Worm (Caenorhabditis elegans) whole organism, late embryonic: ENCODE measurements around the gene F55B11.2.

Experiments
- C38D4.7 ChIP-seq: fragments of 200-800 bp; sonication (Bioruptor generic); optimal IDR thresholded peaks from 2 replicates; lab custom pipeline; 2018; ENCODE audit warnings: mild to moderate bottlenecking, missing genetic modification characterization, moderate library complexity, missing compliant biosample characterization
- F13H6.1 ChIP-seq: sonication (generic microtip); optimal IDR thresholded peaks from 2 replicates; lab custom pipeline; 2016; ENCODE audit warnings: missing genetic modification characterization, missing compliant biosample characterization
- K02D7.2 ChIP-seq: sonication (generic microtip); optimal IDR thresholded peaks from 2 replicates; lab custom pipeline; 2017; ENCODE audit warnings: mild to moderate bottlenecking, missing genetic modification characterization, missing compliant biosample characterization
- ama-1 ChIP-seq: fragments of 150-350 bp; optimal IDR thresholded peaks from 2 replicates; lab custom pipeline; 2014
- ceh-6 ChIP-seq: fragments of 200-800 bp; sonication (Bioruptor generic); optimal IDR thresholded peaks from 2 replicates; lab custom pipeline; 2018; ENCODE audit warnings: mild to moderate bottlenecking, missing genetic modification characterization, missing compliant biosample characterization
- dmd-4 ChIP-seq: sonication (generic microtip); optimal IDR thresholded peaks from 2 replicates; lab custom pipeline; 2016; ENCODE audit warnings: borderline replicate concordance, missing genetic modification characterization, missing compliant biosample characterization
- dve-1 ChIP-seq: sonication (generic microtip); optimal IDR thresholded peaks from 2 replicates; lab custom pipeline; 2017; ENCODE audit warnings: antibody characterized with exemption, mild to moderate bottlenecking, missing genetic modification characterization, missing compliant biosample characterization
- ets-4 ChIP-seq: sonication (generic microtip); optimal IDR thresholded peaks from 2 replicates; lab custom pipeline; 2016; ENCODE audit warnings: missing genetic modification characterization, missing compliant biosample characterization
- fkh-10 ChIP-seq: fragments of 150-350 bp; optimal IDR thresholded peaks from 2 replicates; lab custom pipeline; 2014; ENCODE audit warnings: missing biosample characterization, missing genetic modification reagents, missing genetic modification characterization
- odd-2 ChIP-seq: sonication (generic microtip); optimal IDR thresholded peaks from 2 replicates; lab custom pipeline; 2017; ENCODE audit warnings: antibody characterized with exemption, mild to moderate bottlenecking, missing genetic modification characterization, missing compliant biosample characterization
- pha-2 ChIP-seq: sonication (generic microtip); optimal IDR thresholded peaks from 2 replicates; lab custom pipeline; 2017; ENCODE audit warnings: mild to moderate bottlenecking, missing genetic modification characterization, missing compliant biosample characterization
- pha-4 ChIP-seq: fragments of 150-350 bp; optimal IDR thresholded peaks from 2 replicates; lab custom pipeline; 2018; ENCODE audit warnings: missing biosample characterization, missing genetic modification reagents, missing genetic modification characterization
- rnt-1 ChIP-seq: sonication (generic microtip); optimal IDR thresholded peaks from 2 replicates; lab custom pipeline; 2016; ENCODE audit warnings: missing genetic modification characterization, missing compliant biosample characterization
- ztf-16 ChIP-seq: sonication (generic microtip); optimal IDR thresholded peaks from 2 replicates; lab custom pipeline; 2017; ENCODE audit warnings: missing genetic modification characterization, missing compliant biosample characterization

- no peak for TF ChIP-seq pha-4 (tag; lab: Kevin White, UChicago)
- TF ChIP-seq dmd-4 (tag; lab: Kevin White, UChicago): no peak
- no peak for TF ChIP-seq ceh-6
- no peak for TF ChIP-seq F13H6.1 (tag; lab: Kevin White, UChicago)
- TF ChIP-seq ama-1 (lab: Kevin White, UChicago): no peak
- TF ChIP-seq odd-2: no peak
- TF ChIP-seq C38D4.7 (GFP tag; lab: Kevin White, UChicago): no peak
- no peak for TF ChIP-seq K02D7.2 (tag; lab: Kevin White, UChicago)
- no peak for TF ChIP-seq rnt-1 (tag; lab: Kevin White, UChicago)
- TF ChIP-seq dve-1 (tag; lab: Kevin White, UChicago): no peak
- no peak for TF ChIP-seq ztf-16 (tag; lab: Kevin White, UChicago)
- no peak for TF ChIP-seq ets-4
- no peak for TF ChIP-seq fkh-10
- no peak for TF ChIP-seq pha-2 (tag; lab: Kevin White, UChicago)
Observed at ce11 chrIV:14430853-14431252, 7.8 kb upstream of the F55B11.2 start, which contains the start of gene F55B11.4.
